Worm (Caenorhabditis elegans) whole organism, mixed stage, embryonic: ENCODE measurements around the gene F58F12.3.

Experiments used
- ceh-83 ChIP-seq: fragments of 200-800 bp; sonication (Bioruptor generic); optimal IDR thresholded peaks from 2 replicates; lab custom pipeline; 2018; ENCODE audit warnings: mild to moderate bottlenecking, missing genetic modification characterization, missing compliant biosample characterization
- lin-32 ChIP-seq: fragments of 200-800 bp; sonication (Bioruptor generic); optimal IDR thresholded peaks from 2 replicates; lab custom pipeline; 2018; ENCODE audit warnings: mild to moderate bottlenecking, missing genetic modification characterization, missing compliant biosample characterization
- nhr-12 ChIP-seq: fragments of 150-350 bp; optimal IDR thresholded peaks from 2 replicates; lab custom pipeline; 2014; ENCODE audit warnings: missing biosample characterization, missing genetic modification characterization
- nhr-28 ChIP-seq: fragments of 150-350 bp; optimal IDR thresholded peaks from 2 replicates; lab custom pipeline; 2014; ENCODE audit warnings: missing biosample characterization, missing genetic modification characterization
- nhr-76 ChIP-seq: sonication (generic microtip); optimal IDR thresholded peaks from 2 replicates; lab custom pipeline; 2017; ENCODE audit warnings: missing biosample characterization, missing genetic modification characterization
- pha-4 ChIP-seq: fragments of 150-350 bp; optimal IDR thresholded peaks from 2 replicates; lab custom pipeline; 2018; ENCODE audit warnings: missing biosample characterization, missing genetic modification reagents, missing genetic modification characterization
- sem-2 ChIP-seq: fragments of 200-800 bp; sonication (Bioruptor generic); optimal IDR thresholded peaks from 2 replicates; lab custom pipeline; 2018; ENCODE audit warnings: mild to moderate bottlenecking, missing genetic modification characterization, missing compliant biosample characterization
- snpc-4 ChIP-seq: fragments of 150-350 bp; optimal IDR thresholded peaks from 2 replicates; lab custom pipeline; 2014; ENCODE audit warnings: missing biosample characterization, missing genetic modification characterization
- sptf-1 ChIP-seq: sonication (generic microtip); optimal IDR thresholded peaks from 2 replicates; lab custom pipeline; 2017; ENCODE audit warnings: mild to moderate bottlenecking, missing genetic modification characterization, moderate library complexity, missing compliant biosample characterization
- unc-62 ChIP-seq: fragments of 150-350 bp; optimal IDR thresholded peaks from 2 replicates; lab custom pipeline; 2014; ENCODE audit warnings: missing biosample characterization, missing genetic modification reagents, missing genetic modification characterization

- no peak for TF ChIP-seq unc-62
- no peak for TF ChIP-seq lin-32
- no peak for TF ChIP-seq sptf-1 (tag; lab: Kevin White, UChicago)
- no peak for TF ChIP-seq nhr-12
- no peak for TF ChIP-seq pha-4 (tag; lab: Kevin White, UChicago)
- TF ChIP-seq snpc-4 (tag; lab: Kevin White, UChicago): no peak
- TF ChIP-seq sem-2 (GFP tag; lab: Kevin White, UChicago): no peak
- TF ChIP-seq ceh-83: no peak
- no peak for TF ChIP-seq nhr-76 (tag; lab: Kevin White, UChicago)
- no peak for TF ChIP-seq nhr-28 (tag; lab: Kevin White, UChicago)
Observed at ce11 chrII:6373361-6373760, 17.7 kb downstream of the F58F12.3 start.
